Fruit fly (Drosophila melanogaster) whole organism, embryonic: ENCODE data around the gene Cyp4ac3.

Experiments used
- Abd-B ChIP-seq: fragments of 200-800 bp; sonication (Bioruptor generic); optimal IDR thresholded peaks from 2 replicates; lab custom pipeline; 2018; ENCODE audit warnings: missing biosample characterization, mild to moderate bottlenecking, missing genetic modification characterization, moderate library complexity
- Awh ChIP-seq: fragments of 200-800 bp; sonication (Bioruptor generic); IDR thresholded peaks from 2 replicates; pipeline ENCODE4, ENCODE4 v1.3.6; 2022; ENCODE audit warnings: missing biosample characterization, missing genetic modification characterization
- Blimp-1 ChIP-seq: fragments of 200-800 bp; sonication (Bioruptor generic); optimal IDR thresholded peaks from 3 replicates; lab custom pipeline; 2018; ENCODE audit warnings: missing biosample characterization, missing genetic modification characterization, mild to moderate bottlenecking, moderate library complexity, missing genetic modification reagents
- BtbVII ChIP-seq: fragments of 200-800 bp; sonication (Bioruptor generic); optimal IDR thresholded peaks from 3 replicates; lab custom pipeline; 2017; ENCODE audit warnings: missing biosample characterization, mild to moderate bottlenecking, missing genetic modification characterization
- CG10565 ChIP-seq: fragments of 200-800 bp; sonication (Bioruptor generic); optimal IDR thresholded peaks from 3 replicates; lab custom pipeline; 2016; ENCODE audit warnings: missing biosample characterization, mild to moderate bottlenecking, missing genetic modification characterization
- CG11560 ChIP-seq: fragments of 200-800 bp; sonication (Bioruptor generic); IDR thresholded peaks from 3 replicates; pipeline ENCODE4 v1.3.6; 2022; ENCODE audit warnings: missing biosample characterization, missing genetic modification characterization
- CG12155 ChIP-seq: fragments of 200-800 bp; sonication (Bioruptor generic); optimal IDR thresholded peaks from 3 replicates; lab custom pipeline; 2016; ENCODE audit warnings: missing biosample characterization, missing genetic modification characterization
- CG13287 ChIP-seq: fragments of 200-800 bp; sonication (Bioruptor generic); IDR thresholded peaks from 2 replicates; pipeline ENCODE4 v1.3.6; 2022; ENCODE audit warnings: missing biosample characterization, missing genetic modification characterization; ENCODE audit not compliant: partially characterized antibody
- CG14667 ChIP-seq: fragments of 200-800 bp; sonication (Bioruptor generic); IDR thresholded peaks from 2 replicates; pipeline ENCODE4 v1.3.6; 2022; ENCODE audit warnings: missing biosample characterization, missing genetic modification characterization
- CG14710 ChIP-seq: fragments of 200-800 bp; sonication (Bioruptor generic); optimal IDR thresholded peaks from 3 replicates; lab custom pipeline; 2019; ENCODE audit warnings: missing biosample characterization, mild to moderate bottlenecking, missing genetic modification characterization, moderate library complexity
- CG17359 ChIP-seq: fragments of 200-800 bp; sonication (Bioruptor generic); optimal IDR thresholded peaks from 3 replicates; lab custom pipeline; 2018; ENCODE audit warnings: missing biosample characterization, mild to moderate bottlenecking, missing genetic modification characterization, moderate library complexity
- CG17612 ChIP-seq: fragments of 200-800 bp; sonication (Bioruptor generic); IDR thresholded peaks from 2 replicates; pipeline ENCODE4 v1.3.6; 2022; ENCODE audit warnings: missing biosample characterization, missing genetic modification characterization
- CG18476 ChIP-seq: fragments of 200-800 bp; sonication (Bioruptor generic); optimal IDR thresholded peaks from 2 replicates; lab custom pipeline; 2016; ENCODE audit warnings: missing biosample characterization, mild to moderate bottlenecking, missing genetic modification characterization
- CG30020 ChIP-seq: fragments of 200-800 bp; optimal IDR thresholded peaks from 2 replicates; lab custom pipeline; 2019; ENCODE audit warnings: missing biosample characterization, mild to moderate bottlenecking, missing genetic modification characterization, moderate library complexity
- CG4424 ChIP-seq: fragments of 200-800 bp; sonication (Bioruptor generic); optimal IDR thresholded peaks from 3 replicates; lab custom pipeline; 2016; ENCODE audit warnings: missing biosample characterization, missing genetic modification characterization
- CG4820 ChIP-seq: fragments of 200-800 bp; sonication (Bioruptor generic); optimal IDR thresholded peaks from 3 replicates; lab custom pipeline; 2016; ENCODE audit warnings: missing biosample characterization, missing genetic modification characterization
- CG5180 ChIP-seq: fragments of 200-800 bp; sonication (Bioruptor generic); optimal IDR thresholded peaks from 3 replicates; lab custom pipeline; 2017; ENCODE audit warnings: missing biosample characterization, missing genetic modification characterization, mild to moderate bottlenecking, moderate library complexity, missing genetic modification reagents
- CG6854 ChIP-seq: fragments of 200-800 bp; sonication (Bioruptor generic); optimal IDR thresholded peaks from 3 replicates; lab custom pipeline; 2017; ENCODE audit warnings: missing biosample characterization, mild to moderate bottlenecking, missing genetic modification characterization
- CG7271 ChIP-seq: fragments of 200-800 bp; sonication (Bioruptor generic); optimal IDR thresholded peaks from 2 replicates; lab custom pipeline; 2018; ENCODE audit warnings: missing biosample characterization, mild to moderate bottlenecking, missing genetic modification characterization, moderate library complexity
- CG7987 ChIP-seq: fragments of 200-800 bp; sonication (Bioruptor generic); optimal IDR thresholded peaks from 2 replicates; lab custom pipeline; 2018; ENCODE audit warnings: missing biosample characterization, mild to moderate bottlenecking, missing genetic modification characterization, moderate library complexity
- CG8290 ChIP-seq, 3 experiments: fragments of 200-800 bp; sonication (Bioruptor generic); optimal IDR thresholded peaks; 2 replicates each; lab custom pipeline; 2016 to 2019; ENCODE audit warnings: missing biosample characterization in 3 of 3, missing genetic modification characterization in 3 of 3, mild to moderate bottlenecking in 2 of 3, moderate library complexity in 1 of 3
- CG9727 ChIP-seq: fragments of 200-800 bp; sonication (Bioruptor generic); optimal IDR thresholded peaks from 3 replicates; lab custom pipeline; 2017; ENCODE audit warnings: missing biosample characterization, mild to moderate bottlenecking, missing genetic modification characterization
- D ChIP-seq, 2 experiments: fragments of 200-800 bp in 1 of 2; fragments of >200 bp in 1 of 2; sonication (Bioruptor generic) in 1 of 2; optimal IDR thresholded peaks; 2 replicates in 1 of 2; 3 replicates in 1 of 2; lab custom pipeline; 2017; ENCODE audit warnings: mild to moderate bottlenecking in 1 of 2, missing biosample characterization in 1 of 2, missing genetic modification characterization in 1 of 2, missing genetic modification reagents in 1 of 2
- Drgx ChIP-seq: fragments of 200-800 bp; sonication (Bioruptor generic); IDR thresholded peaks from 2 replicates; pipeline ENCODE4 v1.3.6; 2022; ENCODE audit warnings: missing biosample characterization, missing genetic modification characterization
- E2f1 ChIP-seq: fragments of 200-800 bp; sonication (Bioruptor generic); IDR thresholded peaks from 2 replicates; pipeline ENCODE4 v1.3.6; 2022; ENCODE audit warnings: missing biosample characterization, missing genetic modification characterization
- Ets97D ChIP-seq: fragments of 200-800 bp; sonication (Bioruptor generic); optimal IDR thresholded peaks from 3 replicates; lab custom pipeline; 2016; ENCODE audit warnings: missing biosample characterization, missing genetic modification characterization
- Hand ChIP-seq: fragments of 200-800 bp; sonication (Bioruptor generic); optimal IDR thresholded peaks from 2 replicates; lab custom pipeline; 2017; ENCODE audit warnings: mild to moderate bottlenecking, missing biosample characterization, missing genetic modification reagents, missing genetic modification characterization
- Hmx ChIP-seq: fragments of 200-800 bp; sonication (Bioruptor generic); optimal IDR thresholded peaks from 2 replicates; lab custom pipeline; 2016; ENCODE audit warnings: missing biosample characterization, missing genetic modification characterization
- Kr ChIP-seq: fragments of 200-800 bp; sonication (Bioruptor generic); optimal IDR thresholded peaks from 2 replicates; lab custom pipeline; 2017; ENCODE audit warnings: missing biosample characterization, mild to moderate bottlenecking, missing genetic modification characterization
- Med ChIP-seq: fragments of 200-800 bp; sonication (Bioruptor generic); peaks from one replicate; lab custom pipeline; 2016; ENCODE audit warnings: missing biosample characterization, missing genetic modification characterization, mild to moderate bottlenecking, inconsistent platforms, moderate library complexity
- PHDP ChIP-seq: fragments of 200-800 bp; sonication (Bioruptor generic); optimal IDR thresholded peaks from 3 replicates; lab custom pipeline; 2018; ENCODE audit warnings: missing biosample characterization, mild to moderate bottlenecking, missing genetic modification characterization, moderate library complexity
- Rx ChIP-seq: fragments of 200-800 bp; sonication (Bioruptor generic); IDR thresholded peaks from 2 replicates; pipeline ENCODE4 v1.3.6; 2022; ENCODE audit warnings: missing biosample characterization, missing genetic modification characterization
- Sox102F ChIP-seq: fragments of 200-800 bp; sonication (Bioruptor generic); optimal IDR thresholded peaks from 2 replicates; lab custom pipeline; 2018; ENCODE audit warnings: missing biosample characterization, mild to moderate bottlenecking, missing genetic modification characterization, moderate library complexity
- bsh ChIP-seq, 2 experiments: fragments of 200-800 bp; sonication (Bioruptor generic); optimal IDR thresholded peaks; 2 replicates each; lab custom pipeline; 2017 to 2018; ENCODE audit warnings: mild to moderate bottlenecking in 2 of 2, missing biosample characterization in 2 of 2, missing genetic modification characterization in 2 of 2, moderate library complexity in 1 of 2
- eve ChIP-seq, 2 experiments: fragments of >200 bp; optimal IDR thresholded peaks; 2 replicates each; lab custom pipeline; 2017; ENCODE audit warnings: missing biosample characterization in 2 of 2, missing genetic modification characterization in 2 of 2
- eyg ChIP-seq: fragments of 200-800 bp; sonication (Bioruptor generic); optimal IDR thresholded peaks from 3 replicates; lab custom pipeline; 2016; ENCODE audit warnings: missing biosample characterization, missing genetic modification characterization
- fu2 ChIP-seq: fragments of 200-800 bp; sonication (Bioruptor generic); optimal IDR thresholded peaks from 2 replicates; lab custom pipeline; 2016; ENCODE audit warnings: missing biosample characterization, missing genetic modification characterization
- ham ChIP-seq: fragments of 200-800 bp; sonication (Bioruptor generic); IDR thresholded peaks from 2 replicates; pipeline ENCODE4 v1.3.6; 2022; ENCODE audit warnings: missing biosample characterization, missing genetic modification characterization
- her ChIP-seq: fragments of 200-800 bp; sonication (Bioruptor generic); optimal IDR thresholded peaks from 2 replicates; lab custom pipeline; 2016; ENCODE audit warnings: missing biosample characterization, missing genetic modification characterization
- ind ChIP-seq: fragments of 200-800 bp; sonication (Bioruptor generic); optimal IDR thresholded peaks from 3 replicates; lab custom pipeline; 2016; ENCODE audit warnings: missing biosample characterization, missing genetic modification characterization
- nau ChIP-seq: fragments of 200-800 bp; sonication (Bioruptor generic); optimal IDR thresholded peaks from 3 replicates; lab custom pipeline; 2017; ENCODE audit warnings: missing biosample characterization, mild to moderate bottlenecking, missing genetic modification characterization, missing genetic modification reagents
- phol ChIP-seq: fragments of 200-800 bp; sonication (Bioruptor generic); optimal IDR thresholded peaks from 3 replicates; lab custom pipeline; 2018; ENCODE audit warnings: missing biosample characterization, mild to moderate bottlenecking, missing genetic modification characterization, moderate library complexity
- ranshi ChIP-seq: fragments of 200-800 bp; sonication (Bioruptor generic); IDR thresholded peaks from 2 replicates; pipeline ENCODE4 v1.3.6; 2022; ENCODE audit warnings: missing biosample characterization, missing genetic modification characterization
- salm ChIP-seq: fragments of 200-800 bp; sonication (Bioruptor generic); optimal IDR thresholded peaks from 2 replicates; lab custom pipeline; 2018; ENCODE audit warnings: missing biosample characterization, mild to moderate bottlenecking, missing genetic modification characterization
- slbo ChIP-seq: fragments of 200-800 bp; sonication (Bioruptor generic); IDR thresholded peaks from 2 replicates; pipeline ENCODE4 v1.3.6; 2022; ENCODE audit warnings: missing biosample characterization, missing genetic modification characterization
- tup ChIP-seq: fragments of 200-800 bp; sonication (Bioruptor generic); optimal IDR thresholded peaks from 2 replicates; lab custom pipeline; 2016; ENCODE audit warnings: missing biosample characterization, mild to moderate bottlenecking, missing genetic modification characterization, moderate library complexity
- zf30C ChIP-seq: fragments of 200-800 bp; sonication (Bioruptor generic); optimal IDR thresholded peaks from 3 replicates; lab custom pipeline; 2018; ENCODE audit warnings: missing biosample characterization, mild to moderate bottlenecking, missing genetic modification characterization

The Cyp4ac3 gene

dm6 chr2L:5303044-5303904 is 35.0 kb downstream of the Cyp4ac3 start (continued):
- peak; percentile 45; the same call in 1 of the 2 replicates for TF ChIP-seq Awh
- no peak for TF ChIP-seq ranshi (GFP tag; lab: Robert Waterston, UW)
- peak; percentile 93 for TF ChIP-seq CG5180 (GFP tag; lab: Kevin White, UChicago)
- TF ChIP-seq Sox102F (GFP tag; lab: Kevin White, UChicago): peak; percentile 21
- TF ChIP-seq tup (GFP tag; lab: Kevin White, UChicago): no peak
- TF ChIP-seq CG12155 (GFP tag; lab: Kevin White, UChicago): no peak
- TF ChIP-seq ind: no peak
- TF ChIP-seq CG14667 (GFP tag; lab: Robert Waterston, UW): no peak
- TF ChIP-seq CG4424: no peak
- TF ChIP-seq nau (GFP tag; lab: Kevin White, UChicago): no peak
- peak; percentile 33 for TF ChIP-seq CG4820 (GFP tag; lab: Kevin White, UChicago)
- TF ChIP-seq Hand (GFP tag; lab: Kevin White, UChicago): no peak
- TF ChIP-seq Abd-B: no peak
- TF ChIP-seq eve (GFP tag; optimal IDR thresholded peaks at IDR 0.05; lab: Kevin White, UChicago): no peak
- no peak for TF ChIP-seq fu2 (GFP tag; lab: Kevin White, UChicago)
- TF ChIP-seq her: no peak
- no peak for TF ChIP-seq zf30C (GFP tag; lab: Kevin White, UChicago)
- TF ChIP-seq CG7987 (GFP tag; lab: Kevin White, UChicago): peak; percentile 72
- no peak for TF ChIP-seq CG8290 (GFP tag; optimal IDR thresholded peaks at IDR 0.05; lab: Kevin White, UChicago)
- peak in 1 of 2 experiments; percentile 50 for TF ChIP-seq CG8290 (tag; optimal IDR thresholded peaks at IDR 0.05; lab: Kevin White, UChicago)
- 0 out of 2 replicates have a peak, but pooled peaks have one; percentile 11 for TF ChIP-seq ham (GFP tag; lab: Robert Waterston, UW)
- no peak for TF ChIP-seq eyg (GFP tag; lab: Kevin White, UChicago)
- no peak for TF ChIP-seq CG7271 (tag; lab: Kevin White, UChicago)
- peak; percentile 10 for TF ChIP-seq CG14710 (tag; lab: Kevin White, UChicago)
- TF ChIP-seq bsh (GFP tag; optimal IDR thresholded peaks at IDR 0.05; lab: Kevin White, UChicago): peak in 1 of 2 experiments; percentile 55
- TF ChIP-seq PHDP (tag; lab: Kevin White, UChicago): no peak
- no peak for TF ChIP-seq salm (tag; lab: Kevin White, UChicago)
- no peak for TF ChIP-seq BtbVII (GFP tag; lab: Kevin White, UChicago)
- peak; percentile 19 for TF ChIP-seq phol
- TF ChIP-seq Hmx (GFP tag; lab: Kevin White, UChicago): no peak
- no peak for TF ChIP-seq Kr
- TF ChIP-seq CG11560 (tag; lab: Robert Waterston, UW): no peak
- TF ChIP-seq Ets97D: no peak
- TF ChIP-seq CG6854 (GFP tag; lab: Kevin White, UChicago): no peak
- no peak for TF ChIP-seq Rx (GFP tag; lab: Robert Waterston, UW)
- TF ChIP-seq D (optimal IDR thresholded peaks at IDR 0.05; lab: Kevin White, UChicago): no peak
- TF ChIP-seq D (GFP tag; optimal IDR thresholded peaks at IDR 0.05; lab: Kevin White, UChicago): peak; percentile 9
- no peak for TF ChIP-seq CG18476 (GFP tag; lab: Kevin White, UChicago)
- no peak for TF ChIP-seq CG10565 (GFP tag; lab: Kevin White, UChicago)
- TF ChIP-seq E2f1 (GFP tag; lab: Robert Waterston, UW): 0 out of 2 replicates have a peak, but pooled peaks have one; percentile 5
- no peak for TF ChIP-seq CG30020 (tag; lab: Kevin White, UChicago)
- no peak for TF ChIP-seq CG13287 (GFP tag; lab: Robert Waterston, UW)
- peak; percentile 23 for TF ChIP-seq Blimp-1 (GFP tag; lab: Kevin White, UChicago)
- peak; percentile 25 for TF ChIP-seq CG17359
- TF ChIP-seq Drgx (GFP tag; lab: Robert Waterston, UW): peak; percentile 34; the same call in 1 of the 2 replicates
- TF ChIP-seq Med (GFP tag; lab: Kevin White, UChicago): peak; percentile 80
- TF ChIP-seq CG9727: peak; percentile 31
- TF ChIP-seq slbo (GFP tag; lab: Robert Waterston, UW): peak; percentile 37; the same call in 1 of the 2 replicates
- TF ChIP-seq CG17612: no peak
